Fruit fly (Drosophila melanogaster) whole organism, embryonic: ENCODE results near the gene CG5815.

ENCODE experiments used
- Blimp-1 ChIP-seq: fragments of 200-800 bp; sonication (Bioruptor generic); optimal IDR thresholded peaks from 3 replicates; lab custom pipeline; 2018; ENCODE audit warnings: missing biosample characterization, missing genetic modification characterization, mild to moderate bottlenecking, moderate library complexity, missing genetic modification reagents
- CG10565 ChIP-seq: fragments of 200-800 bp; sonication (Bioruptor generic); optimal IDR thresholded peaks from 3 replicates; lab custom pipeline; 2016; ENCODE audit warnings: missing biosample characterization, mild to moderate bottlenecking, missing genetic modification characterization
- CG11695 ChIP-seq: fragments of 200-800 bp; sonication (Bioruptor generic); IDR thresholded peaks from 3 replicates; pipeline ENCODE4 v1.3.6; 2022; ENCODE audit warnings: missing biosample characterization, missing genetic modification characterization
- CG15269 ChIP-seq: fragments of 200-800 bp; sonication (Bioruptor generic); optimal IDR thresholded peaks from 2 replicates; lab custom pipeline; 2018; ENCODE audit warnings: missing biosample characterization, mild to moderate bottlenecking, missing genetic modification characterization, moderate library complexity
- CG1529 ChIP-seq: fragments of 200-800 bp; sonication (Bioruptor generic); optimal IDR thresholded peaks from 3 replicates; lab custom pipeline; 2018; ENCODE audit warnings: missing biosample characterization, missing genetic modification characterization
- CG17385 ChIP-seq: fragments of 200-800 bp; sonication (Bioruptor generic); optimal IDR thresholded peaks from 3 replicates; lab custom pipeline; 2018; ENCODE audit warnings: missing biosample characterization, mild to moderate bottlenecking, missing genetic modification characterization
- CG30431 ChIP-seq: fragments of 200-800 bp; sonication (Bioruptor generic); optimal IDR thresholded peaks from 2 replicates; lab custom pipeline; 2017; ENCODE audit warnings: missing biosample characterization, missing genetic modification characterization
- CG4328 ChIP-seq: fragments of 200-800 bp; sonication (Bioruptor generic); optimal IDR thresholded peaks from 3 replicates; lab custom pipeline; 2017; ENCODE audit warnings: missing biosample characterization, missing genetic modification reagents, missing genetic modification characterization
- CG6689 ChIP-seq: fragments of 200-800 bp; sonication (Bioruptor generic); IDR thresholded peaks from 2 replicates; pipeline ENCODE4 v1.3.6; 2022; ENCODE audit warnings: missing biosample characterization, missing genetic modification characterization
- CG9932 ChIP-seq: fragments of 200-800 bp; sonication (Bioruptor generic); IDR thresholded peaks from 2 replicates; pipeline ENCODE4 v1.3.6; 2022; ENCODE audit warnings: missing biosample characterization, missing genetic modification characterization
- CTCF ChIP-seq: fragments of 200-800 bp; sonication (Bioruptor generic); optimal IDR thresholded peaks from 2 replicates; lab custom pipeline; 2017; ENCODE audit warnings: missing biosample characterization, mild to moderate bottlenecking, missing genetic modification characterization, moderate library complexity
- Drgx ChIP-seq: fragments of 200-800 bp; sonication (Bioruptor generic); IDR thresholded peaks from 2 replicates; pipeline ENCODE4 v1.3.6; 2022; ENCODE audit warnings: missing biosample characterization, missing genetic modification characterization
- Ets65A ChIP-seq: fragments of 200-800 bp; sonication (Bioruptor generic); peaks from one replicate; lab custom pipeline; 2016; ENCODE audit warnings: missing biosample characterization, missing genetic modification characterization
- H15 ChIP-seq: fragments of 200-800 bp; sonication (Bioruptor generic); IDR thresholded peaks from 3 replicates; pipeline ENCODE4 v1.3.6; 2022; ENCODE audit warnings: missing biosample characterization, missing genetic modification characterization
- Hey ChIP-seq: fragments of 200-800 bp; sonication (Bioruptor generic); optimal IDR thresholded peaks from 3 replicates; lab custom pipeline; 2018; ENCODE audit warnings: missing biosample characterization, mild to moderate bottlenecking, missing genetic modification characterization
- HmgD ChIP-seq: fragments of 200-800 bp; sonication (Bioruptor generic); optimal IDR thresholded peaks from 3 replicates; lab custom pipeline; 2016; ENCODE audit warnings: missing biosample characterization, missing genetic modification characterization
- Hr51 ChIP-seq, 2 experiments: fragments of 200-800 bp; sonication (Bioruptor generic); optimal IDR thresholded peaks; 2 replicates in 1 of 2; 3 replicates in 1 of 2; lab custom pipeline; 2016 to 2018; ENCODE audit warnings: missing biosample characterization in 2 of 2, missing genetic modification characterization in 2 of 2, mild to moderate bottlenecking in 1 of 2, moderate library complexity in 1 of 2
- Lhr ChIP-seq: fragments of 200-800 bp; sonication (Bioruptor generic); optimal IDR thresholded peaks from 3 replicates; lab custom pipeline; 2017; ENCODE audit warnings: mild to moderate bottlenecking, missing biosample characterization, missing genetic modification reagents, missing genetic modification characterization
- PHDP ChIP-seq: fragments of 200-800 bp; sonication (Bioruptor generic); optimal IDR thresholded peaks from 3 replicates; lab custom pipeline; 2018; ENCODE audit warnings: missing biosample characterization, mild to moderate bottlenecking, missing genetic modification characterization, moderate library complexity
- Rx ChIP-seq: fragments of 200-800 bp; sonication (Bioruptor generic); IDR thresholded peaks from 2 replicates; pipeline ENCODE4 v1.3.6; 2022; ENCODE audit warnings: missing biosample characterization, missing genetic modification characterization
- Scr ChIP-seq: fragments of 200-800 bp; sonication (Bioruptor generic); IDR thresholded peaks from 2 replicates; pipeline ENCODE4 v1.3.6; 2022; ENCODE audit warnings: missing biosample characterization, missing genetic modification characterization; ENCODE audit not compliant: partially characterized antibody
- Taf1 ChIP-seq: fragments of 200-800 bp; sonication (Bioruptor generic); IDR thresholded peaks from 2 replicates; pipeline ENCODE4 v1.3.6; 2022; ENCODE audit warnings: missing biosample characterization, missing genetic modification characterization
- al ChIP-seq: fragments of 200-800 bp; sonication (Bioruptor generic); IDR thresholded peaks from 2 replicates; pipeline ENCODE4 v1.3.6; 2022; ENCODE audit warnings: missing biosample characterization, missing genetic modification characterization
- ash1 ChIP-seq: fragments of 200-800 bp; sonication (Bioruptor generic); optimal IDR thresholded peaks from 2 replicates; lab custom pipeline; 2018; ENCODE audit warnings: missing biosample characterization, mild to moderate bottlenecking, missing genetic modification characterization
- cwo ChIP-seq: fragments of 200-800 bp; sonication (Bioruptor generic); optimal IDR thresholded peaks from 3 replicates; lab custom pipeline; 2017; ENCODE audit warnings: missing biosample characterization, missing genetic modification characterization, mild to moderate bottlenecking, moderate library complexity, missing genetic modification reagents
- fu2 ChIP-seq: fragments of 200-800 bp; sonication (Bioruptor generic); optimal IDR thresholded peaks from 2 replicates; lab custom pipeline; 2016; ENCODE audit warnings: missing biosample characterization, missing genetic modification characterization
- her ChIP-seq: fragments of 200-800 bp; sonication (Bioruptor generic); optimal IDR thresholded peaks from 2 replicates; lab custom pipeline; 2016; ENCODE audit warnings: missing biosample characterization, missing genetic modification characterization
- kay ChIP-seq: fragments of 200-800 bp; sonication (Bioruptor generic); optimal IDR thresholded peaks from 2 replicates; lab custom pipeline; 2016; ENCODE audit warnings: missing biosample characterization, missing genetic modification characterization
- klu ChIP-seq: fragments of 200-800 bp; sonication (Bioruptor generic); IDR thresholded peaks from 2 replicates; pipeline ENCODE4 v1.3.6; 2022; ENCODE audit warnings: missing biosample characterization, missing genetic modification characterization
- knrl ChIP-seq: fragments of 200-800 bp; sonication (Bioruptor generic); IDR thresholded peaks from 3 replicates; pipeline ENCODE4 v1.3.6; 2022; ENCODE audit warnings: missing biosample characterization, missing genetic modification characterization; ENCODE audit not compliant: partially characterized antibody
- lbe ChIP-seq: fragments of 200-800 bp; sonication (Bioruptor generic); optimal IDR thresholded peaks from 2 replicates; lab custom pipeline; 2016; ENCODE audit warnings: missing biosample characterization, mild to moderate bottlenecking, missing genetic modification characterization
- luna ChIP-seq: fragments of 200-800 bp; sonication (Bioruptor generic); optimal IDR thresholded peaks from 2 replicates; lab custom pipeline; 2016; ENCODE audit warnings: missing biosample characterization, missing genetic modification characterization
- nom ChIP-seq: fragments of 200-800 bp; sonication (Bioruptor generic); optimal IDR thresholded peaks from 2 replicates; lab custom pipeline; 2017; ENCODE audit warnings: missing biosample characterization, missing genetic modification characterization, mild to moderate bottlenecking, moderate library complexity, missing genetic modification reagents
- pnt ChIP-seq: fragments of 200-800 bp; sonication (Bioruptor generic); optimal IDR thresholded peaks from 3 replicates; lab custom pipeline; 2016; ENCODE audit warnings: missing biosample characterization, missing genetic modification characterization
- scrt ChIP-seq: fragments of 200-800 bp; sonication (Bioruptor generic); optimal IDR thresholded peaks from 2 replicates; lab custom pipeline; 2018; ENCODE audit warnings: missing biosample characterization, mild to moderate bottlenecking, missing genetic modification characterization, moderate library complexity
- sens ChIP-seq: fragments of 200-800 bp; sonication (Bioruptor generic); peaks from one replicate; lab custom pipeline; 2016; ENCODE audit warnings: missing biosample characterization, missing genetic modification characterization
- sisA ChIP-seq: fragments of 200-800 bp; sonication (Bioruptor generic); IDR thresholded peaks from 2 replicates; pipeline ENCODE4 v1.3.6; 2022; ENCODE audit warnings: missing biosample characterization, missing genetic modification characterization
- sqz ChIP-seq: fragments of 200-800 bp; sonication (Bioruptor generic); optimal IDR thresholded peaks from 3 replicates; lab custom pipeline; 2018; ENCODE audit warnings: missing biosample characterization, mild to moderate bottlenecking, missing genetic modification characterization
- ttk ChIP-seq: fragments of 200-800 bp; sonication (Bioruptor generic); IDR thresholded peaks from 2 replicates; pipeline ENCODE4 v2.1.2; 2022; ENCODE audit warnings: missing biosample characterization, missing genetic modification characterization
- wdn ChIP-seq: fragments of 200-800 bp; sonication (Bioruptor generic); IDR thresholded peaks from 2 replicates; pipeline ENCODE4 v1.3.6; 2022; ENCODE audit warnings: missing biosample characterization, missing genetic modification characterization

Gene CG5815

dm6 chr3R:27092263-27092662, 20.1 kb upstream of the CG5815 start:
- no peak for TF ChIP-seq CG10565 (GFP tag; lab: Kevin White, UChicago)
- TF ChIP-seq CG17385 (GFP tag; lab: Kevin White, UChicago) = no peak
- TF ChIP-seq Ets65A (GFP tag; lab: Kevin White, UChicago) = peak; percentile 53
- TF ChIP-seq Drgx (GFP tag; lab: Robert Waterston, UW) = peak; percentile 47
- TF ChIP-seq Rx (GFP tag; lab: Robert Waterston, UW) = peak; percentile 8; the same call in 1 of the 2 replicates
- TF ChIP-seq nom (GFP tag; lab: Kevin White, UChicago) = no peak
- peak; percentile 10; the same call in 1 of the 2 replicates for TF ChIP-seq sisA (GFP tag; lab: Robert Waterston, UW)
- no peak for TF ChIP-seq CG30431 (GFP tag; lab: Kevin White, UChicago)
- TF ChIP-seq CG6689 = 0 out of 2 replicates have a peak, but pooled peaks have one; percentile 13
- TF ChIP-seq sens (GFP tag; lab: Kevin White, UChicago) = peak; percentile 26
- TF ChIP-seq CG9932 (GFP tag; lab: Robert Waterston, UW) = no peak
- TF ChIP-seq CG1529 (GFP tag; lab: Kevin White, UChicago) = no peak
- peak; percentile 13 for TF ChIP-seq Blimp-1
- no peak for TF ChIP-seq Hey
- TF ChIP-seq al = no peak
- TF ChIP-seq sqz (GFP tag; lab: Kevin White, UChicago) = no peak
- no peak for TF ChIP-seq PHDP (tag; lab: Kevin White, UChicago)
- peak; percentile 10 for TF ChIP-seq lbe (GFP tag; lab: Kevin White, UChicago)

- no peak for TF ChIP-seq H15 (GFP tag; lab: Robert Waterston, UW)
- no peak for TF ChIP-seq fu2 (GFP tag; lab: Kevin White, UChicago)
- TF ChIP-seq Hr51 (GFP tag; optimal IDR thresholded peaks at IDR 0.05; lab: Kevin White, UChicago) = no peak
- TF ChIP-seq klu (GFP tag; lab: Robert Waterston, UW) = no peak
- no peak for TF ChIP-seq ttk (GFP tag; lab: Robert Waterston, UW)
- TF ChIP-seq pnt (GFP tag; lab: Kevin White, UChicago) = no peak
- TF ChIP-seq, all 482 proteins: peak for 0
Observed at dm6 chr3R:27092843-27093242, 19.5 kb upstream of the CG5815 start, which contains the start of gene CG14258. TSS of gene CG14258 (plus strand) at chr3R:27093143.

- no peak for TF ChIP-seq kay (GFP tag; lab: Kevin White, UChicago)
- peak; percentile 86 for TF ChIP-seq Ets65A (GFP tag; lab: Kevin White, UChicago)
- no peak for TF ChIP-seq HmgD (GFP tag; lab: Kevin White, UChicago)
Observed at dm6 chr3R:27094233-27094632, 18.1 kb upstream of the CG5815 start, which contains the start of gene CG14259. TSS of gene CG14259 (plus strand) at chr3R:27094533.

- TF ChIP-seq her (GFP tag; lab: Kevin White, UChicago) = no peak
- TF ChIP-seq CTCF (GFP tag; lab: Kevin White, UChicago) = peak; percentile 70
Observed at dm6 chr3R:27098638-27099037, 13.7 kb upstream of the CG5815 start.

- TF ChIP-seq scrt (no peak), knrl (no peak), Taf1 (no peak), cwo (no peak), CG15269 (tag; lab: Kevin White, UChicago) (no peak), Lhr (no peak), Scr (GFP tag; lab: Robert Waterston, UW) (no peak), CG11695 (GFP tag; lab: Robert Waterston, UW) (no peak), wdn (GFP tag; lab: Robert Waterston, UW) (no peak), Hey (no peak), CG4328 (GFP tag; lab: Kevin White, UChicago) (no peak), luna (GFP tag; lab: Kevin White, UChicago) (no peak), ash1 (GFP tag; lab: Kevin White, UChicago) (no peak)
Observed at dm6 chr3R:27099579-27099978, 12.8 kb upstream of the CG5815 start, which contains the start of gene eater. TSS of gene eater (minus strand) at chr3R:27099679.
